Fruit fly (Drosophila melanogaster) whole organism, embryonic: Measurements from ENCODE around the gene CG13833.

Experiments
- Atf-2 ChIP-seq: fragments of 200-800 bp; sonication (Bioruptor generic); optimal IDR thresholded peaks from 2 replicates; lab custom pipeline; 2016; ENCODE audit warnings: missing biosample characterization, missing genetic modification characterization
- Awh ChIP-seq: fragments of 200-800 bp; sonication (Bioruptor generic); IDR thresholded peaks from 2 replicates; pipeline ENCODE4, ENCODE4 v1.3.6; 2022; ENCODE audit warnings: missing biosample characterization, missing genetic modification characterization
- B-H1 ChIP-seq: fragments of 200-800 bp; sonication (Bioruptor generic); IDR thresholded peaks from 3 replicates; pipeline ENCODE4 v1.3.6; 2022; ENCODE audit warnings: missing biosample characterization, missing genetic modification characterization
- Bteb2 ChIP-seq: fragments of 200-800 bp; sonication (Bioruptor generic); optimal IDR thresholded peaks from 2 replicates; lab custom pipeline; 2016; ENCODE audit warnings: missing biosample characterization, missing genetic modification characterization
- CG11560 ChIP-seq: fragments of 200-800 bp; sonication (Bioruptor generic); IDR thresholded peaks from 3 replicates; pipeline ENCODE4 v1.3.6; 2022; ENCODE audit warnings: missing biosample characterization, missing genetic modification characterization
- CG12071 ChIP-seq: fragments of 200-800 bp; sonication (Bioruptor generic); optimal IDR thresholded peaks from 3 replicates; lab custom pipeline; 2018; ENCODE audit warnings: missing biosample characterization, mild to moderate bottlenecking, missing genetic modification characterization
- CG12104 ChIP-seq: fragments of 200-800 bp; sonication (Bioruptor generic); optimal IDR thresholded peaks from 3 replicates; lab custom pipeline; 2016; ENCODE audit warnings: missing biosample characterization, missing genetic modification characterization
- CG12236 ChIP-seq: fragments of 200-800 bp; sonication (Bioruptor generic); optimal IDR thresholded peaks from 2 replicates; lab custom pipeline; 2016; ENCODE audit warnings: missing biosample characterization, missing genetic modification characterization
- CG14441 ChIP-seq: fragments of 200-800 bp; sonication (Bioruptor generic); IDR thresholded peaks from 2 replicates; pipeline ENCODE4 v1.3.6; 2022; ENCODE audit warnings: missing biosample characterization, missing genetic modification characterization
- CG17802 ChIP-seq: fragments of 200-800 bp; sonication (Bioruptor generic); optimal IDR thresholded peaks from 2 replicates; lab custom pipeline; 2018; ENCODE audit warnings: missing biosample characterization, mild to moderate bottlenecking, missing genetic modification characterization, moderate library complexity
- CG18619 ChIP-seq: fragments of 200-800 bp; sonication (Bioruptor generic); optimal IDR thresholded peaks from 3 replicates; lab custom pipeline; 2017; ENCODE audit warnings: missing biosample characterization, mild to moderate bottlenecking, missing genetic modification characterization
- CG2202 ChIP-seq: fragments of 200-800 bp; sonication (Bioruptor generic); optimal IDR thresholded peaks from 2 replicates; lab custom pipeline; 2018; ENCODE audit warnings: missing biosample characterization, mild to moderate bottlenecking, missing genetic modification characterization
- CG30403 ChIP-seq: fragments of 200-800 bp; sonication (Bioruptor generic); optimal IDR thresholded peaks from 3 replicates; lab custom pipeline; 2016; ENCODE audit warnings: missing biosample characterization, missing genetic modification characterization
- CG3838 ChIP-seq: fragments of 200-800 bp; sonication (Bioruptor generic); optimal IDR thresholded peaks from 3 replicates; lab custom pipeline; 2016; ENCODE audit warnings: missing biosample characterization, missing genetic modification characterization
- CG4360 ChIP-seq: fragments of 200-800 bp; sonication (Bioruptor generic); IDR thresholded peaks from 2 replicates; pipeline ENCODE4 v1.3.6; 2022; ENCODE audit warnings: missing biosample characterization, missing genetic modification characterization
- CG5180 ChIP-seq: fragments of 200-800 bp; sonication (Bioruptor generic); optimal IDR thresholded peaks from 3 replicates; lab custom pipeline; 2017; ENCODE audit warnings: missing biosample characterization, missing genetic modification characterization, mild to moderate bottlenecking, moderate library complexity, missing genetic modification reagents
- CG6175 ChIP-seq: fragments of 200-800 bp; sonication (Bioruptor generic); IDR thresholded peaks from 3 replicates; pipeline ENCODE4 v1.3.6; 2022; ENCODE audit warnings: missing biosample characterization, missing genetic modification characterization
- CG8290 ChIP-seq, 3 experiments: fragments of 200-800 bp; sonication (Bioruptor generic); optimal IDR thresholded peaks; 2 replicates each; lab custom pipeline; 2016 to 2019; ENCODE audit warnings: missing biosample characterization in 3 of 3, missing genetic modification characterization in 3 of 3, mild to moderate bottlenecking in 2 of 3, moderate library complexity in 1 of 3
- CG9437 ChIP-seq: fragments of 200-800 bp; sonication (Bioruptor generic); optimal IDR thresholded peaks from 2 replicates; lab custom pipeline; 2018; ENCODE audit warnings: missing biosample characterization, mild to moderate bottlenecking, missing genetic modification characterization
- CkIIα-i1 ChIP-seq: fragments of 200-800 bp; sonication (Bioruptor generic); IDR thresholded peaks from 2 replicates; pipeline ENCODE4 v1.3.6; 2022; ENCODE audit warnings: missing biosample characterization, missing genetic modification characterization
- Dbx ChIP-seq: fragments of 200-800 bp; sonication (Bioruptor generic); IDR thresholded peaks from 3 replicates; pipeline ENCODE4 v1.3.6; 2022; ENCODE audit warnings: missing biosample characterization, missing genetic modification characterization
- Hey ChIP-seq: fragments of 200-800 bp; sonication (Bioruptor generic); optimal IDR thresholded peaks from 3 replicates; lab custom pipeline; 2018; ENCODE audit warnings: missing biosample characterization, mild to moderate bottlenecking, missing genetic modification characterization
- Jarid2 ChIP-seq: fragments of 200-800 bp; sonication (Bioruptor generic); optimal IDR thresholded peaks from 3 replicates; lab custom pipeline; 2017; ENCODE audit warnings: mild to moderate bottlenecking, missing biosample characterization, missing genetic modification reagents, missing genetic modification characterization
- Lhr ChIP-seq: fragments of 200-800 bp; sonication (Bioruptor generic); optimal IDR thresholded peaks from 3 replicates; lab custom pipeline; 2017; ENCODE audit warnings: mild to moderate bottlenecking, missing biosample characterization, missing genetic modification reagents, missing genetic modification characterization
- NfI ChIP-seq: fragments of 200-800 bp; sonication (Bioruptor generic); optimal IDR thresholded peaks from 3 replicates; lab custom pipeline; 2018; ENCODE audit warnings: missing biosample characterization, mild to moderate bottlenecking, missing genetic modification characterization, moderate library complexity
- Six4 ChIP-seq: fragments of 200-800 bp; sonication (Bioruptor generic); optimal IDR thresholded peaks from 2 replicates; lab custom pipeline; 2016; ENCODE audit warnings: missing biosample characterization, missing genetic modification characterization
- Trl ChIP-seq, 3 experiments: fragments of >200 bp in 2 of 3; fragments of 200-800 bp in 1 of 3; sonication (Bioruptor generic) in 1 of 3; optimal IDR thresholded peaks; 2 replicates in 1 of 3; 3 replicates in 2 of 3; lab custom pipeline; 2016 to 2017; ENCODE audit warnings: missing biosample characterization in 1 of 3, missing genetic modification characterization in 1 of 3
- Xbp1 ChIP-seq: fragments of 200-800 bp; sonication (Bioruptor generic); optimal IDR thresholded peaks from 3 replicates; lab custom pipeline; 2016; ENCODE audit warnings: missing biosample characterization, mild to moderate bottlenecking, missing genetic modification characterization
- aop ChIP-seq: fragments of 200-800 bp; sonication (Bioruptor generic); IDR thresholded peaks from 2 replicates; pipeline ENCODE4 v1.3.6; 2022; ENCODE audit warnings: missing biosample characterization, missing genetic modification characterization
- bbx ChIP-seq: fragments of 200-800 bp; sonication (Bioruptor generic); IDR thresholded peaks from 2 replicates; pipeline ENCODE4 v1.3.6; 2022; ENCODE audit warnings: missing biosample characterization, missing genetic modification characterization; ENCODE audit not compliant: partially characterized antibody
- bcd ChIP-seq: fragments of 200-800 bp; sonication (Bioruptor generic); optimal IDR thresholded peaks from 2 replicates; lab custom pipeline; 2017; ENCODE audit warnings: missing biosample characterization, mild to moderate bottlenecking, missing genetic modification characterization
- bowl ChIP-seq: fragments of 200-800 bp; sonication (Bioruptor generic); IDR thresholded peaks from 2 replicates; pipeline ENCODE4 v1.3.6; 2022; ENCODE audit warnings: missing biosample characterization, missing genetic modification characterization
- cad ChIP-seq: fragments of >200 bp; optimal IDR thresholded peaks from 2 replicates; lab custom pipeline; 2017; ENCODE audit warnings: missing biosample characterization, missing genetic modification characterization
- chn ChIP-seq: fragments of 200-800 bp; sonication (Bioruptor generic); optimal IDR thresholded peaks from 2 replicates; lab custom pipeline; 2016; ENCODE audit warnings: missing biosample characterization, missing genetic modification characterization
- ci ChIP-seq: fragments of 200-800 bp; sonication (Bioruptor generic); IDR thresholded peaks from 3 replicates; pipeline ENCODE4 v1.3.6; 2022; ENCODE audit warnings: missing biosample characterization, missing genetic modification characterization
- en ChIP-seq: fragments of 200-800 bp; sonication (Bioruptor generic); optimal IDR thresholded peaks from 2 replicates; lab custom pipeline; 2016; ENCODE audit warnings: missing biosample characterization, missing genetic modification characterization
- eyg ChIP-seq: fragments of 200-800 bp; sonication (Bioruptor generic); optimal IDR thresholded peaks from 3 replicates; lab custom pipeline; 2016; ENCODE audit warnings: missing biosample characterization, missing genetic modification characterization
- gcm2 ChIP-seq: fragments of 200-800 bp; sonication (Bioruptor generic); optimal IDR thresholded peaks from 2 replicates; lab custom pipeline; 2016; ENCODE audit warnings: missing biosample characterization, missing genetic modification characterization
- gro ChIP-seq: fragments of 200-800 bp; sonication (Bioruptor generic); optimal IDR thresholded peaks from 2 replicates; lab custom pipeline; 2016; ENCODE audit warnings: missing biosample characterization, missing genetic modification characterization
- ind ChIP-seq: fragments of 200-800 bp; sonication (Bioruptor generic); optimal IDR thresholded peaks from 3 replicates; lab custom pipeline; 2016; ENCODE audit warnings: missing biosample characterization, missing genetic modification characterization
- jigr1 ChIP-seq: fragments of 200-800 bp; sonication (Bioruptor generic); IDR thresholded peaks from 3 replicates; pipeline ENCODE4 v1.3.6; 2022; ENCODE audit warnings: missing biosample characterization, missing genetic modification characterization
- oc ChIP-seq: fragments of 200-800 bp; sonication (Bioruptor generic); optimal IDR thresholded peaks from 2 replicates; lab custom pipeline; 2018; ENCODE audit warnings: missing biosample characterization, mild to moderate bottlenecking, missing genetic modification characterization, moderate library complexity
- org-1 ChIP-seq: fragments of 200-800 bp; sonication (Bioruptor generic); optimal IDR thresholded peaks from 2 replicates; lab custom pipeline; 2017; ENCODE audit warnings: missing biosample characterization, missing genetic modification characterization
- row ChIP-seq: fragments of 200-800 bp; sonication (Bioruptor generic); IDR thresholded peaks from 3 replicates; pipeline ENCODE4 v1.3.6; 2022; ENCODE audit warnings: missing biosample characterization, missing genetic modification characterization
- sens-2 ChIP-seq: fragments of 200-800 bp; sonication (Bioruptor generic); IDR thresholded peaks from 2 replicates; pipeline ENCODE4 v1.3.6; 2022; ENCODE audit warnings: missing biosample characterization, missing genetic modification characterization
- sisA ChIP-seq: fragments of 200-800 bp; sonication (Bioruptor generic); IDR thresholded peaks from 2 replicates; pipeline ENCODE4 v1.3.6; 2022; ENCODE audit warnings: missing biosample characterization, missing genetic modification characterization
- sr ChIP-seq: fragments of 200-800 bp; sonication (Bioruptor generic); IDR thresholded peaks from 3 replicates; pipeline ENCODE4 v1.3.6; 2022; ENCODE audit warnings: missing biosample characterization, missing genetic modification characterization
- stc ChIP-seq: fragments of 200-800 bp; sonication (Bioruptor generic); IDR thresholded peaks from 2 replicates; pipeline ENCODE4 v1.3.6; 2022; ENCODE audit warnings: missing biosample characterization, missing genetic modification characterization
- tgo ChIP-seq: fragments of 200-800 bp; sonication (Bioruptor generic); IDR thresholded peaks from 3 replicates; pipeline ENCODE4 v1.3.6; 2022; ENCODE audit warnings: missing biosample characterization, missing genetic modification characterization
- tll ChIP-seq, 2 experiments: fragments of 200-800 bp in 1 of 2; fragments of >200 bp in 1 of 2; sonication (Bioruptor generic) in 1 of 2; optimal IDR thresholded peaks; 2 replicates each; lab custom pipeline; 2017 to 2019; ENCODE audit warnings: missing biosample characterization in 2 of 2, missing genetic modification characterization in 2 of 2, mild to moderate bottlenecking in 1 of 2, moderate library complexity in 1 of 2
- yki ChIP-seq: fragments of >200 bp; optimal IDR thresholded peaks from 3 replicates; lab custom pipeline; 2018

Gene CG13833

DNA sequence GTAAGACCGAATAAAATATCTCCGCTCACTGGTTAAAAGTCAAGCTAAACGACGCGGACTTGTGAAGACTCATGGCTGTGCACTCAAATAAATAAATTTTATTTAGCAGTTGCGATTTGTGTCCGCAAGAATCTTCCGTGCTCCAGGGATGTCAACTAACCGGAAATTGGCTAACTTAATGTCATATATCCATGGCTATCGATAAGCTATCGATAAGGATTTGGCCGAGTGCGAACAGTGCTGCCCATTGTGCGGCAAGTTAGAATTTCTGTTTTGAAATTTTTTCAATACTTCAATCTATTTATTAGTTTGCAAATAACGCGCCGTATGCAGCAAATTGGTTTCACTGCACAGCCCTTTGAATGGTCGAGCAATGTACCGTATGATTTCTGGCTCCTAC, 18.6 kb upstream of the CG13833 start, which contains the start of gene p53 (continued):
- peak; percentile 36 for TF ChIP-seq Bteb2 (GFP tag; lab: Kevin White, UChicago)
- TF ChIP-seq bowl (GFP tag; lab: Robert Waterston, UW): no peak
- peak; percentile 92 for TF ChIP-seq ci
- peak; percentile 44 for TF ChIP-seq CG8290 (GFP tag; optimal IDR thresholded peaks at IDR 0.05; lab: Kevin White, UChicago)
- TF ChIP-seq CG8290 (tag; optimal IDR thresholded peaks at IDR 0.05; lab: Kevin White, UChicago): peak; percentile 17 to 91
- TF ChIP-seq B-H1 (GFP tag; lab: Robert Waterston, UW): peak; percentile 51; the same call in 1 of the 3 replicates
- peak; percentile 66 for TF ChIP-seq CG9437 (GFP tag; lab: Kevin White, UChicago)
- TF ChIP-seq bbx: peak; percentile 81
- no peak for TF ChIP-seq aop
- peak; percentile 78 for TF ChIP-seq Awh (GFP tag; lab: Robert Waterston, UW)
- peak; percentile 57 for TF ChIP-seq CG30403
- peak; percentile 65 for TF ChIP-seq chn
- 0 out of 3 replicates have a peak, but pooled peaks have one; percentile 42 for TF ChIP-seq CG6175 (GFP tag; lab: Robert Waterston, UW)
- peak; percentile 91 for TF ChIP-seq NfI
- peak; percentile 89 for TF ChIP-seq bcd (GFP tag; lab: Kevin White, UChicago)
- TF ChIP-seq sr: peak; percentile 71; the same call in 1 of the 3 replicates
- peak; percentile 60; the same call in 2 of the 3 replicates for TF ChIP-seq tgo (GFP tag; lab: Robert Waterston, UW)
- peak; percentile 2 for TF ChIP-seq Six4 (GFP tag; lab: Kevin White, UChicago)
- peak; percentile 55 for TF ChIP-seq row (GFP tag; lab: Robert Waterston, UW)
- TF ChIP-seq tll (GFP tag; optimal IDR thresholded peaks at IDR 0.05; lab: Kevin White, UChicago): no peak
- peak; percentile 60 for TF ChIP-seq Jarid2
- peak; percentile 61 for TF ChIP-seq Xbp1 (GFP tag; lab: Kevin White, UChicago)
- TF ChIP-seq CG12071 (GFP tag; lab: Kevin White, UChicago): peak; percentile 82
- peak; percentile 64 for TF ChIP-seq Atf-2 (GFP tag; lab: Kevin White, UChicago)
- TF ChIP-seq CkIIα-i1 (GFP tag; lab: Robert Waterston, UW): no peak
- TF ChIP-seq CG12104 (GFP tag; lab: Kevin White, UChicago): peak; percentile 67
- peak; percentile 46 for TF ChIP-seq CG4360 (GFP tag; lab: Robert Waterston, UW)
- TF ChIP-seq Lhr (GFP tag; lab: Kevin White, UChicago): peak; percentile 63
- TF ChIP-seq cad: no peak
- TF ChIP-seq sisA (GFP tag; lab: Robert Waterston, UW): peak; percentile 24; the same call in 1 of the 2 replicates
- TF ChIP-seq org-1 (GFP tag; lab: Kevin White, UChicago): peak; percentile 43
- TF ChIP-seq en (GFP tag; lab: Kevin White, UChicago): peak; percentile 37
- peak; percentile 76 for TF ChIP-seq stc (GFP tag; lab: Robert Waterston, UW)
- peak; percentile 66 for TF ChIP-seq CG14441 (GFP tag; lab: Robert Waterston, UW)
- TF ChIP-seq sens-2: peak; percentile 47; the same call in 1 of the 2 replicates
- TF ChIP-seq gcm2 (GFP tag; lab: Kevin White, UChicago): peak; percentile 71
- peak; percentile 81 for TF ChIP-seq CG12236 (GFP tag; lab: Kevin White, UChicago)
- TF ChIP-seq ind (GFP tag; lab: Kevin White, UChicago): peak; percentile 33
- peak; percentile 60 for TF ChIP-seq CG2202 (tag; lab: Kevin White, UChicago)
- TF ChIP-seq oc (tag; lab: Kevin White, UChicago): no peak
- no peak for TF ChIP-seq Hey
- peak; percentile 38 for TF ChIP-seq CG3838 (GFP tag; lab: Kevin White, UChicago)
- peak; percentile 51 for TF ChIP-seq CG5180 (GFP tag; lab: Kevin White, UChicago)
- TF ChIP-seq eyg (GFP tag; lab: Kevin White, UChicago): peak; percentile 68
- TF ChIP-seq yki: no peak
- TF ChIP-seq jigr1 (GFP tag; lab: Robert Waterston, UW): no peak
- peak; percentile 85 for TF ChIP-seq CG18619 (GFP tag; lab: Kevin White, UChicago)
- TF ChIP-seq CG17802: peak; percentile 80
- no peak for TF ChIP-seq Trl (optimal IDR thresholded peaks at IDR 0.05; lab: Kevin White, UChicago)
- peak; percentile 75 for TF ChIP-seq Trl (GFP tag; optimal IDR thresholded peaks at IDR 0.05; lab: Kevin White, UChicago)
- TF ChIP-seq Dbx (GFP tag; lab: Robert Waterston, UW): peak; percentile 81; the same call in 2 of the 3 replicates
- peak; percentile 81 for TF ChIP-seq gro (GFP tag; lab: Kevin White, UChicago)
- no peak; the same call in 2 of the 3 replicates for TF ChIP-seq CG11560
